Fruit fly (Drosophila melanogaster) whole organism, embryonic: ENCODE data around the gene CG13373.
A peak's percentile ranks its signal among the peaks of the same experiment; 100 is the strongest.

ENCODE experiments used
- Aef1 ChIP-seq: fragments of 200-800 bp; sonication (Bioruptor generic); IDR thresholded peaks from 3 replicates; pipeline ENCODE4 v1.3.6; 2022; ENCODE audit warnings: missing biosample characterization, missing genetic modification characterization
- Antp ChIP-seq: fragments of 200-800 bp; sonication (Bioruptor generic); optimal IDR thresholded peaks from 3 replicates; lab custom pipeline; 2016; ENCODE audit warnings: missing biosample characterization, missing genetic modification characterization
- Bteb2 ChIP-seq: fragments of 200-800 bp; sonication (Bioruptor generic); optimal IDR thresholded peaks from 2 replicates; lab custom pipeline; 2016; ENCODE audit warnings: missing biosample characterization, missing genetic modification characterization
- CG10321 ChIP-seq: fragments of 200-800 bp; sonication (Bioruptor generic); IDR thresholded peaks from 2 replicates; pipeline ENCODE4 v1.3.6; 2022; ENCODE audit warnings: missing biosample characterization, missing genetic modification characterization
- CG11085 ChIP-seq: fragments of 200-800 bp; sonication (Bioruptor generic); IDR thresholded peaks from 2 replicates; pipeline ENCODE4 v1.3.6; 2022; ENCODE audit warnings: missing biosample characterization, missing genetic modification characterization
- CG11560 ChIP-seq: fragments of 200-800 bp; sonication (Bioruptor generic); IDR thresholded peaks from 3 replicates; pipeline ENCODE4 v1.3.6; 2022; ENCODE audit warnings: missing biosample characterization, missing genetic modification characterization
- CG12071 ChIP-seq: fragments of 200-800 bp; sonication (Bioruptor generic); optimal IDR thresholded peaks from 3 replicates; lab custom pipeline; 2018; ENCODE audit warnings: missing biosample characterization, mild to moderate bottlenecking, missing genetic modification characterization
- CG12391 ChIP-seq: fragments of 200-800 bp; sonication (Bioruptor generic); optimal IDR thresholded peaks from 3 replicates; lab custom pipeline; 2018; ENCODE audit warnings: missing biosample characterization, mild to moderate bottlenecking, missing genetic modification characterization, moderate library complexity
- CG12659 ChIP-seq: fragments of 200-800 bp; sonication (Bioruptor generic); optimal IDR thresholded peaks from 3 replicates; lab custom pipeline; 2017; ENCODE audit warnings: mild to moderate bottlenecking, missing biosample characterization, missing genetic modification reagents, missing genetic modification characterization
- CG17385 ChIP-seq: fragments of 200-800 bp; sonication (Bioruptor generic); optimal IDR thresholded peaks from 3 replicates; lab custom pipeline; 2018; ENCODE audit warnings: missing biosample characterization, mild to moderate bottlenecking, missing genetic modification characterization
- CG17912 ChIP-seq: fragments of 200-800 bp; sonication (Bioruptor generic); optimal IDR thresholded peaks from 2 replicates; lab custom pipeline; 2018; ENCODE audit warnings: missing biosample characterization, mild to moderate bottlenecking, missing genetic modification characterization
- CG2199 ChIP-seq: fragments of 200-800 bp; sonication (Bioruptor generic); IDR thresholded peaks from 3 replicates; pipeline ENCODE4 v1.3.6; 2022; ENCODE audit warnings: missing biosample characterization, missing genetic modification characterization
- CG30020 ChIP-seq: fragments of 200-800 bp; optimal IDR thresholded peaks from 2 replicates; lab custom pipeline; 2019; ENCODE audit warnings: missing biosample characterization, mild to moderate bottlenecking, missing genetic modification characterization, moderate library complexity
- CG32767 ChIP-seq: fragments of 200-800 bp; sonication (Bioruptor generic); IDR thresholded peaks from 2 replicates; pipeline ENCODE4 v1.3.6; 2022; ENCODE audit warnings: missing biosample characterization, missing genetic modification characterization
- CG42726 ChIP-seq: fragments of 200-800 bp; sonication (Bioruptor generic); IDR thresholded peaks from 2 replicates; pipeline ENCODE4 v1.3.6; 2022; ENCODE audit warnings: missing biosample characterization, missing genetic modification characterization; ENCODE audit not compliant: partially characterized antibody
- CG7963 ChIP-seq: fragments of 200-800 bp; sonication (Bioruptor generic); IDR thresholded peaks from 3 replicates; pipeline ENCODE4 v1.3.6; 2022; ENCODE audit warnings: missing biosample characterization, missing genetic modification characterization; ENCODE audit not compliant: partially characterized antibody
- CG8478 ChIP-seq: fragments of >200 bp; optimal IDR thresholded peaks from 2 replicates; lab custom pipeline; 2018
- CG8944 ChIP-seq: fragments of 200-800 bp; sonication (Bioruptor generic); optimal IDR thresholded peaks from 3 replicates; lab custom pipeline; 2016; ENCODE audit warnings: missing biosample characterization, missing genetic modification characterization
- Chrac-16 ChIP-seq: fragments of 200-800 bp; sonication (Bioruptor generic); optimal IDR thresholded peaks from 3 replicates; lab custom pipeline; 2016; ENCODE audit warnings: missing biosample characterization, missing genetic modification characterization
- Dip3 ChIP-seq: fragments of 200-800 bp; sonication (Bioruptor generic); optimal IDR thresholded peaks from 3 replicates; lab custom pipeline; 2016; ENCODE audit warnings: missing biosample characterization, missing genetic modification characterization
- HHEX ChIP-seq: fragments of 200-800 bp; sonication (Bioruptor generic); optimal IDR thresholded peaks from 3 replicates; lab custom pipeline; 2017; ENCODE audit warnings: missing biosample characterization, mild to moderate bottlenecking, missing genetic modification characterization, missing genetic modification reagents
- HLH3B ChIP-seq: fragments of 200-800 bp; sonication (Bioruptor generic); IDR thresholded peaks from 2 replicates; pipeline ENCODE4 v1.3.6; 2022; ENCODE audit warnings: missing biosample characterization, missing genetic modification characterization
- Hmx ChIP-seq: fragments of 200-800 bp; sonication (Bioruptor generic); optimal IDR thresholded peaks from 2 replicates; lab custom pipeline; 2016; ENCODE audit warnings: missing biosample characterization, missing genetic modification characterization
- Hr3 ChIP-seq: fragments of 200-800 bp; sonication (Bioruptor generic); optimal IDR thresholded peaks from 3 replicates; lab custom pipeline; 2016; ENCODE audit warnings: missing biosample characterization, missing genetic modification characterization
- Mes4 ChIP-seq: fragments of 200-800 bp; sonication (Bioruptor generic); optimal IDR thresholded peaks from 2 replicates; lab custom pipeline; 2016; ENCODE audit warnings: missing biosample characterization, missing genetic modification characterization
- NfI ChIP-seq: fragments of 200-800 bp; sonication (Bioruptor generic); optimal IDR thresholded peaks from 3 replicates; lab custom pipeline; 2018; ENCODE audit warnings: missing biosample characterization, mild to moderate bottlenecking, missing genetic modification characterization, moderate library complexity
- Rfx ChIP-seq: fragments of 200-800 bp; sonication (Bioruptor generic); IDR thresholded peaks from 2 replicates; pipeline ENCODE4 v1.3.6; 2022; ENCODE audit warnings: missing biosample characterization, missing genetic modification characterization
- Rx ChIP-seq: fragments of 200-800 bp; sonication (Bioruptor generic); IDR thresholded peaks from 2 replicates; pipeline ENCODE4 v1.3.6; 2022; ENCODE audit warnings: missing biosample characterization, missing genetic modification characterization
- Sry-β ChIP-seq: fragments of 200-800 bp; sonication (Bioruptor generic); optimal IDR thresholded peaks from 2 replicates; lab custom pipeline; 2018; ENCODE audit warnings: missing biosample characterization, mild to moderate bottlenecking, missing genetic modification characterization, moderate library complexity
- Xrp1 ChIP-seq: fragments of 200-800 bp; sonication (Bioruptor generic); IDR thresholded peaks from 2 replicates; pipeline ENCODE4 v1.3.6; 2022; ENCODE audit warnings: missing biosample characterization, missing genetic modification characterization
- ab ChIP-seq: fragments of 200-800 bp; sonication (Bioruptor generic); optimal IDR thresholded peaks from 2 replicates; lab custom pipeline; 2016; ENCODE audit warnings: missing biosample characterization, missing genetic modification characterization
- ac ChIP-seq: fragments of 200-800 bp; sonication (Bioruptor generic); optimal IDR thresholded peaks from 3 replicates; lab custom pipeline; 2017; ENCODE audit warnings: missing biosample characterization, mild to moderate bottlenecking, missing genetic modification characterization
- al ChIP-seq: fragments of 200-800 bp; sonication (Bioruptor generic); IDR thresholded peaks from 2 replicates; pipeline ENCODE4 v1.3.6; 2022; ENCODE audit warnings: missing biosample characterization, missing genetic modification characterization
- ap ChIP-seq: fragments of 200-800 bp; sonication (Bioruptor generic); IDR thresholded peaks from 2 replicates; pipeline ENCODE4 v1.3.6; 2022; ENCODE audit warnings: missing biosample characterization, missing genetic modification characterization
- cad ChIP-seq: fragments of >200 bp; optimal IDR thresholded peaks from 2 replicates; lab custom pipeline; 2017; ENCODE audit warnings: missing biosample characterization, missing genetic modification characterization
- cato ChIP-seq: fragments of 200-800 bp; sonication (Bioruptor generic); optimal IDR thresholded peaks from 2 replicates; lab custom pipeline; 2016; ENCODE audit warnings: missing biosample characterization, missing genetic modification characterization, borderline replicate concordance
- chif ChIP-seq, 2 experiments: fragments of 200-800 bp; sonication (Bioruptor generic); optimal IDR thresholded peaks; 3 replicates each; lab custom pipeline; 2016; ENCODE audit warnings: missing biosample characterization in 2 of 2, missing genetic modification characterization in 2 of 2
- chm ChIP-seq: fragments of 200-800 bp; sonication (Bioruptor generic); IDR thresholded peaks from 2 replicates; pipeline ENCODE4 v1.3.6; 2022; ENCODE audit warnings: missing biosample characterization, missing genetic modification characterization
- dimm ChIP-seq: fragments of 200-800 bp; sonication (Bioruptor generic); IDR thresholded peaks from 2 replicates; pipeline ENCODE4 v1.3.6; 2022; ENCODE audit warnings: missing biosample characterization, missing genetic modification characterization
- gcm ChIP-seq: fragments of 200-800 bp; sonication (Bioruptor generic); optimal IDR thresholded peaks from 2 replicates; lab custom pipeline; 2019; ENCODE audit warnings: missing biosample characterization, mild to moderate bottlenecking, missing genetic modification characterization, moderate library complexity
- lola ChIP-seq, 3 experiments: fragments of >200 bp in 2 of 3; fragments of 200-800 bp in 1 of 3; sonication (Bioruptor generic) in 1 of 3; optimal IDR thresholded peaks; 2 replicates each; lab custom pipeline; 2017 to 2019; ENCODE audit warnings: missing biosample characterization in 3 of 3, missing genetic modification characterization in 3 of 3, mild to moderate bottlenecking in 1 of 3, moderate library complexity in 1 of 3
- nom ChIP-seq: fragments of 200-800 bp; sonication (Bioruptor generic); optimal IDR thresholded peaks from 2 replicates; lab custom pipeline; 2017; ENCODE audit warnings: missing biosample characterization, missing genetic modification characterization, mild to moderate bottlenecking, moderate library complexity, missing genetic modification reagents
- org-1 ChIP-seq: fragments of 200-800 bp; sonication (Bioruptor generic); optimal IDR thresholded peaks from 2 replicates; lab custom pipeline; 2017; ENCODE audit warnings: missing biosample characterization, missing genetic modification characterization
- p53 ChIP-seq: fragments of 200-800 bp; sonication (Bioruptor generic); optimal IDR thresholded peaks from 2 replicates; lab custom pipeline; 2016; ENCODE audit warnings: missing biosample characterization, missing genetic modification characterization
- pnt ChIP-seq: fragments of 200-800 bp; sonication (Bioruptor generic); optimal IDR thresholded peaks from 3 replicates; lab custom pipeline; 2016; ENCODE audit warnings: missing biosample characterization, missing genetic modification characterization
- sr ChIP-seq: fragments of 200-800 bp; sonication (Bioruptor generic); IDR thresholded peaks from 3 replicates; pipeline ENCODE4 v1.3.6; 2022; ENCODE audit warnings: missing biosample characterization, missing genetic modification characterization
- toy ChIP-seq: fragments of 200-800 bp; sonication (Bioruptor generic); IDR thresholded peaks from 2 replicates; pipeline ENCODE4 v1.3.6; 2022; ENCODE audit warnings: missing biosample characterization, missing genetic modification characterization
- trem ChIP-seq: fragments of 200-800 bp; optimal IDR thresholded peaks from 3 replicates; lab custom pipeline; 2019; ENCODE audit warnings: missing biosample characterization, mild to moderate bottlenecking, missing genetic modification characterization, moderate library complexity
- unc-4 ChIP-seq: fragments of 200-800 bp; sonication (Bioruptor generic); IDR thresholded peaks from 2 replicates; pipeline ENCODE4 v1.3.6; 2022; ENCODE audit warnings: missing biosample characterization, missing genetic modification characterization; ENCODE audit not compliant: partially characterized antibody
- wek ChIP-seq: fragments of 200-800 bp; sonication (Bioruptor generic); optimal IDR thresholded peaks from 3 replicates; lab custom pipeline; 2018; ENCODE audit warnings: missing biosample characterization, mild to moderate bottlenecking, missing genetic modification characterization, moderate library complexity

The CG13373 gene

DNA sequence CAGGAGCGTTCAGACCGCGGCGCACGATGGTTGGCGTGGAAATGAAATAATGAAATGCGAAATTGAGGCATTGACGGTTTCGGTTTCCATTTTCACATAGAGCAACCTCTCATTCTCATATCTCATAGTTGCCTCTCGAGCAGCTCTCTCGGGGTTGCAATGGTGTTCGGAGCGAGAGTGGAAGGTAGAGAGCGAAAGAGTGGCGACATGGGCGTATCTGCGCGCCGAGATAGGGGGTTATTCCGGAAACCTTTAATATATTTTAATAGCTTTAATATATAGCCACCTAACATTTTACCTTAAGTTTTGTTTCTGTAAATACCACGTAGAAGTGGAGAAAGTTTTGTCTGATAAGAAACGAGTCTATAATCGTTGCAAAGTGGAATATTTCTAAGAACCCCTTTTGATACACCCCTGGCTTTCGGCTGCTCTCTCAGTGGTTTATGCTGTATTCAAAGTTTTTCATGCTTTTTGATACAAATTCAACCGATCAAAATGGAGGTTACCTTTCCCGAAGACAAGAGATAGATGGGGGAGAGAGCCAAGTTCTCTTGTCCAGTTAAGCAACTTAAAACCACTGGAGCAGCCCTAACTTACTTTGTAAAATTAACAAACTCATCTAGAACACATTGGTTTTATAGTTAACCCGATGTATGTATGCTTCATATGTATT, 46.5 kb downstream of the CG13373 start, which contains the start of gene elav:
Gene elav (minus strand): TSS at position 48 of the 673 bp plus-strand sequence.
- TF ChIP-seq unc-4 (GFP tag; lab: Robert Waterston, UW): no peak; the same call in 1 of the 2 replicates
- TF ChIP-seq lola (GFP tag; optimal IDR thresholded peaks at IDR 0.05; lab: Kevin White, UChicago): peak in 1 of 3 experiments; percentile 99
- peak; percentile 96 for TF ChIP-seq ap
- peak; percentile 96 for TF ChIP-seq toy (GFP tag; lab: Robert Waterston, UW)
- TF ChIP-seq chm (GFP tag; lab: Robert Waterston, UW): peak; percentile 97
- TF ChIP-seq Xrp1 (GFP tag; lab: Robert Waterston, UW): peak; percentile 99
- peak; percentile 91 for TF ChIP-seq CG11560 (tag; lab: Robert Waterston, UW)
- TF ChIP-seq CG8478 (lab: Kevin White, UChicago): no peak
- peak; percentile 99 for TF ChIP-seq CG32767 (GFP tag; lab: Robert Waterston, UW)
- peak; percentile 97 for TF ChIP-seq cato
- peak; percentile 98 for TF ChIP-seq al (GFP tag; lab: Robert Waterston, UW)
- TF ChIP-seq Sry-β: peak; percentile 61
- TF ChIP-seq Hr3: peak; percentile 98
- TF ChIP-seq ac (GFP tag; lab: Kevin White, UChicago): peak; percentile 98
- peak; percentile 93 for TF ChIP-seq CG2199
- TF ChIP-seq nom (GFP tag; lab: Kevin White, UChicago): peak; percentile 98
- TF ChIP-seq HLH3B (GFP tag; lab: Robert Waterston, UW): peak; percentile 98
- peak; percentile 96 for TF ChIP-seq CG12071
- TF ChIP-seq chif (GFP tag; optimal IDR thresholded peaks at IDR 0.05; lab: Kevin White, UChicago): peak; percentile 96 to 98
- TF ChIP-seq Dip3 (GFP tag; lab: Kevin White, UChicago): peak; percentile 95
- peak; percentile 99 for TF ChIP-seq HHEX (GFP tag; lab: Kevin White, UChicago)
- peak; percentile 89 for TF ChIP-seq CG30020 (tag; lab: Kevin White, UChicago)
- TF ChIP-seq pnt (GFP tag; lab: Kevin White, UChicago): peak; percentile 97
- peak; percentile 93 for TF ChIP-seq Hmx (GFP tag; lab: Kevin White, UChicago)
- peak; percentile 99 for TF ChIP-seq Rfx (GFP tag; lab: Robert Waterston, UW)
- TF ChIP-seq CG42726 (GFP tag; lab: Robert Waterston, UW): no peak
- peak; percentile 94 for TF ChIP-seq Mes4 (GFP tag; lab: Kevin White, UChicago)
- TF ChIP-seq cad: peak; percentile 12
- peak; percentile 99 for TF ChIP-seq Chrac-16 (GFP tag; lab: Kevin White, UChicago)
- peak; percentile 96 for TF ChIP-seq Rx
- peak; percentile 98 for TF ChIP-seq CG17385
- TF ChIP-seq CG12659 (GFP tag; lab: Kevin White, UChicago): peak; percentile 99
- TF ChIP-seq sr (GFP tag; lab: Robert Waterston, UW): peak; percentile 87; the same call in 2 of the 3 replicates
- no peak for TF ChIP-seq CG7963
- TF ChIP-seq NfI (GFP tag; lab: Kevin White, UChicago): peak; percentile 99
- peak; percentile 94 for TF ChIP-seq Antp
- peak; percentile 84 for TF ChIP-seq CG10321 (GFP tag; lab: Robert Waterston, UW)
- TF ChIP-seq trem (tag; lab: Kevin White, UChicago): peak; percentile 96
- TF ChIP-seq Bteb2 (GFP tag; lab: Kevin White, UChicago): peak; percentile 95
- TF ChIP-seq ab (GFP tag; lab: Kevin White, UChicago): peak; percentile 86
- peak; percentile 91 for TF ChIP-seq dimm (GFP tag; lab: Robert Waterston, UW)
- TF ChIP-seq wek (GFP tag; lab: Kevin White, UChicago): peak; percentile 89
- TF ChIP-seq gcm (GFP tag; lab: Kevin White, UChicago): peak; percentile 99
- peak; percentile 99 for TF ChIP-seq CG12391
- TF ChIP-seq CG11085 (GFP tag; lab: Robert Waterston, UW): peak; percentile 97
- TF ChIP-seq org-1 (GFP tag; lab: Kevin White, UChicago): peak; percentile 97
- peak; percentile 80 for TF ChIP-seq p53 (GFP tag; lab: Kevin White, UChicago)
- peak; percentile 98 for TF ChIP-seq Aef1 (GFP tag; lab: Robert Waterston, UW)
- peak; percentile 97 for TF ChIP-seq CG17912 (GFP tag; lab: Kevin White, UChicago)
- TF ChIP-seq CG8944 (GFP tag; lab: Kevin White, UChicago): peak; percentile 96
